Worm (Caenorhabditis elegans): ENCODE data around the gene eppl-1.

- no peak for TF ChIP-seq pha-4 (tag; optimal IDR thresholded peaks at IDR 0.05)
- no peak for TF ChIP-seq hlh-6 (tag; optimal IDR thresholded peaks at IDR 0.05)
Observed at ce11 chrIV:8453178-8453577, 1.6 kb upstream of the eppl-1 start.
